Fruit fly (Drosophila melanogaster) whole organism, adult: ENCODE results near the gene Pgm1.

Source experiments
- Clk ChIP-seq: fragments of 200-800 bp; sonication (Bioruptor generic); optimal IDR thresholded peaks from 2 replicates; lab custom pipeline; 2017; ENCODE audit warnings: missing biosample characterization, missing genetic modification characterization
- Crg-1 ChIP-seq: fragments of 200-800 bp; sonication (Bioruptor generic); optimal IDR thresholded peaks from 2 replicates; lab custom pipeline; 2016; ENCODE audit warnings: missing biosample characterization, missing genetic modification characterization
- pad ChIP-seq: fragments of 200-800 bp; sonication (Bioruptor generic); optimal IDR thresholded peaks from 3 replicates; lab custom pipeline; 2017; ENCODE audit warnings: missing biosample characterization, missing genetic modification characterization, mild to moderate bottlenecking, moderate library complexity, missing genetic modification reagents

DNA sequence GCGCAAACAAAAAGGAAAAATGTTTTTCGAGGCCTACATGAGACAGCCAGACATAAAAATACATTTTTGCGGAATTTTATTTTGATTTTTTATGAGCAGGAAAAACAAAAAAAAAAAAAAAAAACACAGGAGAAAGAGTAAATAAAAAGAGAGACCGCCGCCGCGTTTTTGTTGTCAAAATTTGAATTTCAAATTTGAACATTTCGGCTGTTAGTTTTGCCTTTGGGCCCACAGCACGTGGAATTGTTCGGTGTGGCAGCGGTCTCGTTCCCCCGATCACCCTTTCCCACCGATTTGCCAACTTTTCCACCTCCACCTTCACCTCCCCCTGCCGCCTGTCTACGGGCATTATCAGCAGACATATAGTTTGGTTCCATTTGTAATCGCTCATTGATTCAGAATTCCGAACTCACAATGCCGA, 28.5 kb upstream of the Pgm1 start:
- no peak for TF ChIP-seq Crg-1 (GFP tag; lab: Kevin White, UChicago)
- no peak for TF ChIP-seq Clk (GFP tag; lab: Kevin White, UChicago)
- TF ChIP-seq pad (GFP tag; lab: Kevin White, UChicago): no peak
